Worm (Caenorhabditis elegans): ENCODE measurements around the gene Y69H2.7.
A peak's percentile ranks its signal among the peaks of the same experiment; 100 is the strongest.

Gene Y69H2.7

ce11 chrV:18710045-18710490 lies 20.3 kb downstream of the Y69H2.7 start (continued):
- TF ChIP-seq ztf-16 (tag; optimal IDR thresholded peaks at IDR 0.05) (no peak), K02D7.2 (tag; optimal IDR thresholded peaks at IDR 0.05) (no peak), nfya-1 (tag; optimal IDR thresholded peaks at IDR 0.05) (peak; percentile 58), hlh-30 (tag; optimal IDR thresholded peaks at IDR 0.05; ENCODE audit: insufficient read depth) (no peak), dmd-4 (tag; optimal IDR thresholded peaks at IDR 0.05; ENCODE audit: borderline replicate concordance) (peak; percentile 69), fax-1 (tag; optimal IDR thresholded peaks at IDR 0.05) (no peak), syd-9 (tag; optimal IDR thresholded peaks at IDR 0.05) (peak; percentile 7), pax-1 (tag; optimal IDR thresholded peaks at IDR 0.05) (no peak), fkh-10 (GFP tag; optimal IDR thresholded peaks at IDR 0.05) (no peak), unc-86 (tag; optimal IDR thresholded peaks at IDR 0.05) (no peak), K09A11.1 (tag; optimal IDR thresholded peaks at IDR 0.05; ENCODE audit: insufficient read depth) (peak; percentile 16), odd-2 (tag; optimal IDR thresholded peaks at IDR 0.05) (no peak), hlh-6 (tag; optimal IDR thresholded peaks at IDR 0.05) (no peak), ets-4 (tag; optimal IDR thresholded peaks at IDR 0.05) (no peak), pag-3 (tag; optimal IDR thresholded peaks at IDR 0.05; ENCODE audit: borderline replicate concordance) (no peak), tbx-7 (tag; optimal IDR thresholded peaks at IDR 0.05) (no peak), nhr-11 (tag; optimal IDR thresholded peaks at IDR 0.05) (no peak), rnt-1 (tag; optimal IDR thresholded peaks at IDR 0.05) (no peak), sdc-2 (tag; optimal IDR thresholded peaks at IDR 0.05) (no peak), unc-42 (tag; optimal IDR thresholded peaks at IDR 0.05) (no peak), npax-4 (tag; optimal IDR thresholded peaks at IDR 0.05) (no peak), sox-2 (GFP tag; IDR thresholded peaks at IDR 0.05) (no peak), unc-55 (GFP tag; optimal IDR thresholded peaks at IDR 0.05) (no peak), ceh-19 (GFP tag; optimal IDR thresholded peaks at IDR 0.05) (peak; percentile 12), elt-2 (tag; optimal IDR thresholded peaks at IDR 0.05) (no peak), lin-11 (tag; optimal IDR thresholded peaks at IDR 0.05) (no peak), ceh-45 (GFP tag; IDR thresholded peaks at IDR 0.05) (no peak), T23F11.4 (GFP tag; optimal IDR thresholded peaks at IDR 0.05) (no peak), ama-1 (optimal IDR thresholded peaks at IDR 0.05) (no peak), nhr-232 (tag; optimal IDR thresholded peaks at IDR 0.05) (no peak)

ce11 chrV:18711362-18711761 lies 21.6 kb downstream of the Y69H2.7 start:
- TF ChIP-seq ceh-2 (tag; optimal IDR thresholded peaks at IDR 0.05): no peak
- no peak for TF ChIP-seq hlh-15 (tag; optimal IDR thresholded peaks at IDR 0.05)
- TF ChIP-seq ceh-24 (tag; optimal IDR thresholded peaks at IDR 0.05): no peak
- TF ChIP-seq T23F11.4 (GFP tag; optimal IDR thresholded peaks at IDR 0.05): no peak
- no peak for TF ChIP-seq unc-55 (GFP tag; optimal IDR thresholded peaks at IDR 0.05)
- no peak for TF ChIP-seq pha-4 (tag; optimal IDR thresholded peaks at IDR 0.05)
- TF ChIP-seq K02D7.2 (tag; optimal IDR thresholded peaks at IDR 0.05): no peak
- TF ChIP-seq ceh-34 (tag; optimal IDR thresholded peaks at IDR 0.05): no peak
- TF ChIP-seq pha-2 (tag; optimal IDR thresholded peaks at IDR 0.05): no peak
- TF ChIP-seq pros-1 (tag; optimal IDR thresholded peaks at IDR 0.05): no peak
- no peak for TF ChIP-seq unc-42 (tag; optimal IDR thresholded peaks at IDR 0.05)
- TF ChIP-seq pqm-1 (tag; optimal IDR thresholded peaks at IDR 0.05): no peak
- TF ChIP-seq ceh-45 (GFP tag; IDR thresholded peaks at IDR 0.05): no peak
- TF ChIP-seq ceh-31 (tag; optimal IDR thresholded peaks at IDR 0.05): no peak
- TF ChIP-seq che-1 (tag; optimal IDR thresholded peaks at IDR 0.05): no peak
- TF ChIP-seq zip-5 (tag; optimal IDR thresholded peaks at IDR 0.05): no peak
- TF ChIP-seq fkh-10 (GFP tag; optimal IDR thresholded peaks at IDR 0.05): no peak
- TF ChIP-seq dmd-4 (tag; optimal IDR thresholded peaks at IDR 0.05; ENCODE audit: borderline replicate concordance): no peak
- no peak for TF ChIP-seq unc-86 (tag; optimal IDR thresholded peaks at IDR 0.05)

- TF ChIP-seq hlh-13 (GFP tag; optimal IDR thresholded peaks at IDR 0.05): peak; percentile 6
- peak; percentile 28 for TF ChIP-seq ceh-6 (GFP tag; optimal IDR thresholded peaks at IDR 0.05)
- peak; percentile 7 for TF ChIP-seq pat-9 (tag; optimal IDR thresholded peaks at IDR 0.05)
- no peak for TF ChIP-seq hlh-8 (tag; optimal IDR thresholded peaks at IDR 0.05)
- no peak for TF ChIP-seq ref-2 (tag; optimal IDR thresholded peaks at IDR 0.05)
- peak; percentile 67 for TF ChIP-seq rnt-1 (tag; optimal IDR thresholded peaks at IDR 0.05)
- TF ChIP-seq tbx-2 (tag; optimal IDR thresholded peaks at IDR 0.05): no peak
- no peak for TF ChIP-seq ceh-19 (GFP tag; optimal IDR thresholded peaks at IDR 0.05)
- TF ChIP-seq ceh-48 (tag; optimal IDR thresholded peaks at IDR 0.05): no peak
- no peak for TF ChIP-seq pha-2 (tag; optimal IDR thresholded peaks at IDR 0.05)
- peak; percentile 12 for TF ChIP-seq nhr-232 (tag; optimal IDR thresholded peaks at IDR 0.05)
Measured at ce11 chrV:18712118-18712517, 22.3 kb downstream of the Y69H2.7 start.
